Worm (Caenorhabditis elegans) whole organism, L1 larva: Measurements from ENCODE around the gene ceh-48.

ENCODE experiments used
- C04F5.9 ChIP-seq: sonication (generic microtip); optimal IDR thresholded peaks from 2 replicates; lab custom pipeline; 2016; ENCODE audit warnings: missing genetic modification characterization, missing compliant biosample characterization
- C16A3.4 ChIP-seq: fragments of 150-350 bp; optimal IDR thresholded peaks from 2 replicates; lab custom pipeline; 2014; ENCODE audit warnings: missing biosample characterization, missing genetic modification characterization
- F16B12.6 ChIP-seq: fragments of 150-350 bp; optimal IDR thresholded peaks from 2 replicates; lab custom pipeline; 2014; ENCODE audit warnings: missing biosample characterization, missing genetic modification characterization
- Y116A8C.19 ChIP-seq: sonication (generic microtip); optimal IDR thresholded peaks from 2 replicates; lab custom pipeline; 2016; ENCODE audit warnings: missing compliant biosample characterization, missing genetic modification characterization, borderline replicate concordance
- alr-1 ChIP-seq: fragments of 200-800 bp; sonication (Bioruptor generic); optimal IDR thresholded peaks from 2 replicates; lab custom pipeline; 2018; ENCODE audit warnings: borderline replicate concordance, mild to moderate bottlenecking, missing genetic modification characterization, missing compliant biosample characterization
- aly-2 ChIP-seq: fragments of 150-350 bp; optimal IDR thresholded peaks from 2 replicates; lab custom pipeline; 2014; ENCODE audit warnings: missing biosample characterization, missing genetic modification characterization
- blmp-1 ChIP-seq: fragments of 150-350 bp; optimal IDR thresholded peaks from 2 replicates; lab custom pipeline; 2014; ENCODE audit warnings: missing biosample characterization, missing genetic modification characterization
- ceh-63 ChIP-seq: fragments of 200-800 bp; sonication (Bioruptor generic); optimal IDR thresholded peaks from 2 replicates; lab custom pipeline; 2018; ENCODE audit warnings: mild to moderate bottlenecking, missing genetic modification characterization, missing compliant biosample characterization
- ceh-88 ChIP-seq: fragments of 200-800 bp; sonication (Bioruptor generic); IDR thresholded peaks from 2 replicates; pipeline ENCODE4 v1.3.6; 2022; ENCODE audit warnings: missing genetic modification characterization, missing compliant biosample characterization
- ceh-90 ChIP-seq: sonication (generic microtip); optimal IDR thresholded peaks from 2 replicates; lab custom pipeline; 2016; ENCODE audit warnings: missing genetic modification characterization, missing compliant biosample characterization
- dsc-1 ChIP-seq: sonication (generic microtip); optimal IDR thresholded peaks from 2 replicates; lab custom pipeline; 2016; ENCODE audit warnings: mild to moderate bottlenecking, missing genetic modification characterization, missing compliant biosample characterization
- efl-1 ChIP-seq, 4 experiments: fragments of 150-350 bp; optimal IDR thresholded peaks in 3 of 4; peaks in 1 of 4; 1 replicate in 1 of 4; 2 replicates in 3 of 4; lab custom pipeline; 2014; ENCODE audit warnings: missing biosample characterization in 2 of 4, missing genetic modification characterization in 2 of 4, missing genetic modification reagents in 2 of 4
- egl-13 ChIP-seq: sonication (generic microtip); optimal IDR thresholded peaks from 2 replicates; lab custom pipeline; 2016; ENCODE audit warnings: missing genotype, missing genetic modification reagents, missing genetic modification characterization, missing compliant biosample characterization
- elt-2 ChIP-seq: sonication (generic microtip); optimal IDR thresholded peaks from 2 replicates; lab custom pipeline; 2016; ENCODE audit warnings: missing genetic modification characterization, mild to moderate bottlenecking, inconsistent platforms, missing compliant biosample characterization, missing genetic modification reagents
- fkh-4 ChIP-seq: sonication (generic microtip); optimal IDR thresholded peaks from 2 replicates; lab custom pipeline; 2016; ENCODE audit warnings: missing compliant biosample characterization, missing genetic modification characterization, borderline replicate concordance
- fkh-8 ChIP-seq: sonication (generic microtip); optimal IDR thresholded peaks from 2 replicates; lab custom pipeline; 2016; ENCODE audit warnings: mild to moderate bottlenecking, missing genetic modification characterization, missing compliant biosample characterization
- hlh-17 ChIP-seq: fragments of 200-800 bp; sonication (Bioruptor generic); optimal IDR thresholded peaks from 2 replicates; lab custom pipeline; 2018; ENCODE audit warnings: missing genetic modification characterization, mild to moderate bottlenecking, missing compliant biosample characterization, moderate library complexity, borderline replicate concordance
- isw-1 ChIP-seq: fragments of 200-800 bp; sonication (Bioruptor generic); IDR thresholded peaks from 2 replicates; pipeline ENCODE4 v1.3.6; 2022; ENCODE audit warnings: missing genetic modification characterization, missing compliant biosample characterization
- jun-1 ChIP-seq: fragments of 150-350 bp; optimal IDR thresholded peaks from 2 replicates; lab custom pipeline; 2014; ENCODE audit warnings: missing biosample characterization, missing genetic modification reagents, missing genetic modification characterization
- lin-14 ChIP-seq: fragments of 200-800 bp; sonication (Bioruptor generic); optimal IDR thresholded peaks from 2 replicates; lab custom pipeline; 2018; ENCODE audit warnings: mild to moderate bottlenecking, missing genetic modification characterization, moderate library complexity, missing compliant biosample characterization
- lin-15B ChIP-seq: fragments of 150-350 bp; sonication (generic microtip); optimal IDR thresholded peaks from 3 replicates; lab custom pipeline; 2014; ENCODE audit warnings: missing biosample characterization, missing genetic modification characterization
- lin-35 ChIP-seq, 2 experiments: fragments of 150-350 bp; optimal IDR thresholded peaks; 2 replicates each; lab custom pipeline; 2014; ENCODE audit warnings: missing biosample characterization in 2 of 2, missing genetic modification characterization in 2 of 2, missing genetic modification reagents in 2 of 2
- lin-39 ChIP-seq: fragments of 150-350 bp; optimal IDR thresholded peaks from 2 replicates; lab custom pipeline; 2014; ENCODE audit warnings: missing biosample characterization, missing genetic modification reagents, missing genetic modification characterization
- mdl-1 ChIP-seq, 2 experiments: fragments of 150-350 bp; optimal IDR thresholded peaks; 2 replicates each; lab custom pipeline; 2014 to 2017; ENCODE audit warnings: missing biosample characterization in 2 of 2, missing genetic modification characterization in 2 of 2, inconsistent platforms in 1 of 2
- mep-1 ChIP-seq: fragments of 150-350 bp; optimal IDR thresholded peaks from 2 replicates; lab custom pipeline; 2014; ENCODE audit warnings: missing biosample characterization, missing genetic modification characterization
- nhr-11 ChIP-seq: fragments of 150-350 bp; optimal IDR thresholded peaks from 2 replicates; lab custom pipeline; 2014; ENCODE audit warnings: missing biosample characterization, missing genetic modification characterization
- nhr-19 ChIP-seq: fragments of 200-800 bp; sonication (Bioruptor generic); conservative IDR thresholded peaks from 2 replicates; pipeline ENCODE4 v1.3.6; 2022; ENCODE audit warnings: missing genetic modification characterization, missing compliant biosample characterization
- nhr-28 ChIP-seq: fragments of 150-350 bp; optimal IDR thresholded peaks from 2 replicates; lab custom pipeline; 2014; ENCODE audit warnings: missing biosample characterization, missing genetic modification characterization
- nhr-47 ChIP-seq: sonication (generic microtip); optimal IDR thresholded peaks from 2 replicates; lab custom pipeline; 2016; ENCODE audit warnings: mild to moderate bottlenecking, missing genetic modification characterization, moderate library complexity, missing compliant biosample characterization
- nhr-71 ChIP-seq: sonication (generic microtip); optimal IDR thresholded peaks from 2 replicates; lab custom pipeline; 2016; ENCODE audit warnings: mild to moderate bottlenecking, missing genetic modification characterization, moderate library complexity, missing compliant biosample characterization
- nhr-85 ChIP-seq: sonication (generic microtip); peaks from one replicate; lab custom pipeline; 2016; ENCODE audit warnings: missing genetic modification characterization, inconsistent platforms, missing compliant biosample characterization
- nhr-90 ChIP-seq: sonication (generic microtip); optimal IDR thresholded peaks from 2 replicates; lab custom pipeline; 2016; ENCODE audit warnings: mild to moderate bottlenecking, missing genetic modification characterization, missing compliant biosample characterization; ENCODE audit not compliant: poor library complexity
- pax-3 ChIP-seq: fragments of 200-800 bp; sonication (Bioruptor generic); optimal IDR thresholded peaks from 2 replicates; lab custom pipeline; 2018; ENCODE audit warnings: mild to moderate bottlenecking, missing genetic modification characterization, moderate library complexity, missing compliant biosample characterization
- pqm-1 ChIP-seq: sonication (generic microtip); optimal IDR thresholded peaks from 3 replicates; lab custom pipeline; 2017; ENCODE audit warnings: missing biosample characterization, missing genetic modification characterization
- rnt-1 ChIP-seq: sonication (generic microtip); optimal IDR thresholded peaks from 2 replicates; lab custom pipeline; 2016; ENCODE audit warnings: mild to moderate bottlenecking, missing genetic modification characterization, moderate library complexity, missing compliant biosample characterization
- skn-1 ChIP-seq: fragments of 150-350 bp; optimal IDR thresholded peaks from 2 replicates; lab custom pipeline; 2014; ENCODE audit warnings: missing biosample characterization, missing genetic modification characterization
- snpc-4 ChIP-seq: fragments of 150-350 bp; optimal IDR thresholded peaks from 2 replicates; lab custom pipeline; 2014; ENCODE audit warnings: missing biosample characterization, missing genetic modification characterization
- snu-23 ChIP-seq: sonication (generic microtip); optimal IDR thresholded peaks from 2 replicates; lab custom pipeline; 2016; ENCODE audit warnings: missing genetic modification characterization, missing compliant biosample characterization
- sptf-1 ChIP-seq: fragments of 150-350 bp; optimal IDR thresholded peaks from 2 replicates; lab custom pipeline; 2014; ENCODE audit warnings: missing biosample characterization, missing genetic modification characterization
- sup-37 ChIP-seq: fragments of 200-800 bp; sonication (Bioruptor generic); optimal IDR thresholded peaks from 2 replicates; lab custom pipeline; 2018; ENCODE audit warnings: mild to moderate bottlenecking, missing genetic modification characterization, missing compliant biosample characterization
- tbx-2 ChIP-seq: sonication (generic microtip); optimal IDR thresholded peaks from 2 replicates; lab custom pipeline; 2016; ENCODE audit warnings: missing genetic modification characterization, missing compliant biosample characterization
- tlp-1 ChIP-seq: fragments of 150-350 bp; optimal IDR thresholded peaks from 2 replicates; lab custom pipeline; 2014; ENCODE audit warnings: missing biosample characterization, missing genetic modification characterization
- unc-86 ChIP-seq: sonication (generic microtip); optimal IDR thresholded peaks from 2 replicates; lab custom pipeline; 2016; ENCODE audit warnings: missing genetic modification characterization, missing compliant biosample characterization
- vab-15 ChIP-seq: sonication (generic microtip); optimal IDR thresholded peaks from 2 replicates; lab custom pipeline; 2017; ENCODE audit warnings: missing genotype, mild to moderate bottlenecking, missing genetic modification characterization, missing compliant biosample characterization
- xbp-1 ChIP-seq: sonication (generic microtip); optimal IDR thresholded peaks from 2 replicates; lab custom pipeline; 2016; ENCODE audit warnings: missing genetic modification characterization, missing compliant biosample characterization
- zip-4 ChIP-seq: fragments of 200-800 bp; sonication (Bioruptor generic); optimal IDR thresholded peaks from 2 replicates; lab custom pipeline; 2018; ENCODE audit warnings: mild to moderate bottlenecking, missing genetic modification characterization, moderate library complexity, missing compliant biosample characterization
- ztf-4 ChIP-seq: fragments of 150-350 bp; optimal IDR thresholded peaks from 2 replicates; lab custom pipeline; 2014; ENCODE audit warnings: missing biosample characterization, missing genetic modification characterization

Gene ceh-48

DNA sequence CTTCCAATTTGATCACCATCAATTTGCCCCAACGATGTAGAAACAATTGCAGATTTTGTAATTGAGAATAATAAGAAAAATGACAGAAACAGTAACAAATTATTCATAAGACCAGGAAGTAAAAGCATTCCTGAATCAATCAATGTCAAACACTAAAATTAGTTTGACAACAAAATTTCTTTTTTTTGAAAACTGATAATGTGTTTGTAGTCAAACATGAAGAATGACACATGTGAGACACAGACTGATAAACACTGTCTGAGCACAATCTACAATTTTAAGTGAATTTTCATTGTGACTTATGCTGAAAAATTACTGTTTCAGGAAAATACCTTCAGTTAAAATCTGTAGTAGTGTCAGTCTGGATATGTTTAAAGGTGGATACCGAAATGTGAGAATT lies 9.8 kb upstream of the ceh-48 start, which contains the start of the genes cest-4 and C17H12.11:
Gene cest-4 (minus strand): TSS at position 206 of the 400 bp plus-strand sequence.
Gene C17H12.11 (plus strand): TSS at position 256 of the 400 bp plus-strand sequence.
- TF ChIP-seq lin-35 (GFP tag; optimal IDR thresholded peaks at IDR 0.05; lab: Kevin White, UChicago), result peak in 1 of 2 experiments; percentile 23
- TF ChIP-seq elt-2 (tag; lab: Kevin White, UChicago), result peak; percentile 55
- no peak for TF ChIP-seq aly-2 (tag; lab: Kevin White, UChicago)
- no peak for TF ChIP-seq F16B12.6 (tag; lab: Kevin White, UChicago)
- TF ChIP-seq pqm-1 (tag; lab: Kevin White, UChicago), result peak; percentile 5
- no peak for TF ChIP-seq snu-23 (GFP tag; lab: Kevin White, UChicago)
- no peak for TF ChIP-seq nhr-90 (tag; lab: Kevin White, UChicago)
- TF ChIP-seq, all 84 proteins: peak for 3

DNA sequence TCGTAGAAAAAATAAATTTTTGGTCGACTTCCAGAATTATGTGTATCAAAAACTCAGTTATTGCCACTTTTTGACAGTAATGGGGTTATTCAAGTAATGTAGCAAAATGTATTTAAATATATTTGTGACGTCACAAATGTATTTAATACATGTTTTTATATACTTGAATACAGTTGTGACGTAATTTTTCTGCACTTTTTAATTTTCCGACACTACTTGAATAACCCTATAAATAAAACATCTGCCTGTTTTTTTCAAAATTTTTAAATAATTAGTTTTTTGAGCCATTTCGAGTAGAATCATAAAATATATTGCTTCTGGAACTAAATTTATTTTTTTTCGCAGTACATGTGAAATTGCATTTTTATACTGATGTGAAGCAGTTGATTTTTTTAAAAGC lies 8.6 kb upstream of the ceh-48 start:
- no peak for TF ChIP-seq egl-13 (tag; lab: Kevin White, UChicago)
- no peak for TF ChIP-seq jun-1 (tag; lab: Kevin White, UChicago)
- no peak for TF ChIP-seq F16B12.6 (tag; lab: Kevin White, UChicago)
- TF ChIP-seq nhr-85, result no peak
- TF ChIP-seq isw-1, result no peak
- no peak for TF ChIP-seq nhr-11 (tag; lab: Kevin White, UChicago)
- TF ChIP-seq alr-1 (tag; lab: Kevin White, UChicago), result no peak

DNA sequence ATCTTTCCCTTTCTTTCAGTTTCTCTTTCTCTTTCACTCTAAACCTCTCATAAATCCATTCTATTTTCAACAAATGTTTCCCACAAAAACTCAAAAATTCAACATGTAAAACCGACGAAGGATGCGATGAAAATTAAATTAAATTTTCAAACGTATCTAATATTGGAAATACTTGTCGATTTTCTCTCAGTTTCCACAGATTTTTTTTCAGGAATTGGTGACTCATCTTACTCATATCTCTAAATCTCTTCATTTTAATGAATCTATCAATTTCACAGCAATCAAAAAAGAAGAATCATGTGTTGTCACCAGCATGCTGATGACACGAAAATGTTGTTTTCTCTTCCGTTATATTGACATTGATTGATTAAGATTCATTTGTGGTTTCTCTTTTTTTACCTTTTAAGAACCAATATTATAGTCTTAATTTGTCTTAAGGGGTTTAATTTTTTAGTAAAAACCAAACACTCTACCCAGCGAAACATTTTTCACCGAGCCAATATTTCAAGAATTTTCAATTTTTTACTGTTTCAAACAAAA lies 8.0 kb upstream of the ceh-48 start:
- TF ChIP-seq tbx-2 (tag; lab: Kevin White, UChicago) (no peak), lin-14 (peak; percentile 71), C04F5.9 (no peak), fkh-8 (tag; lab: Kevin White, UChicago) (no peak), efl-1 (optimal IDR thresholded peaks at IDR 0.05; lab: Kevin White, UChicago) (no peak), efl-1 (GFP tag; optimal IDR thresholded peaks at IDR 0.05 in 1 of 2; lab: Kevin White, UChicago) (peak in 1 of 2 experiments; percentile 60), fkh-4 (no peak), lin-39 (tag; lab: Kevin White, UChicago) (peak; percentile 62), pax-3 (tag; lab: Kevin White, UChicago) (no peak), mep-1 (tag; lab: Kevin White, UChicago) (no peak), nhr-28 (tag; lab: Kevin White, UChicago) (no peak), elt-2 (tag; lab: Kevin White, UChicago) (no peak), unc-86 (tag; lab: Kevin White, UChicago) (no peak), nhr-85 (peak; percentile 72), xbp-1 (tag; lab: Kevin White, UChicago) (no peak), Y116A8C.19 (tag; lab: Kevin White, UChicago) (no peak), snu-23 (GFP tag; lab: Kevin White, UChicago) (peak; percentile 31), snpc-4 (tag; lab: Kevin White, UChicago) (no peak), skn-1 (no peak), sup-37 (no peak), nhr-71 (tag; lab: Kevin White, UChicago) (peak; percentile 38), nhr-47 (no peak), sptf-1 (no peak), vab-15 (tag; lab: Kevin White, UChicago) (no peak), zip-4 (GFP tag; lab: Kevin White, UChicago) (no peak), hlh-17 (no peak), blmp-1 (tag; lab: Kevin White, UChicago) (peak; percentile 61), isw-1 (no peak), tlp-1 (tag; lab: Kevin White, UChicago) (no peak), ceh-88 (GFP tag; lab: Robert Waterston, UW) (no peak), mdl-1 (tag; optimal IDR thresholded peaks at IDR 0.05; lab: Kevin White, UChicago) (no peak), ceh-90 (tag; lab: Kevin White, UChicago) (no peak), C16A3.4 (no peak), F16B12.6 (tag; lab: Kevin White, UChicago) (no peak), nhr-19 (GFP tag; lab: Robert Waterston, UW) (no peak), lin-35 (GFP tag; optimal IDR thresholded peaks at IDR 0.05; lab: Kevin White, UChicago) (peak in 1 of 2 experiments; percentile 23), lin-15B (tag; lab: Kevin White, UChicago) (no peak), ztf-4 (tag; lab: Kevin White, UChicago) (no peak), rnt-1 (tag; lab: Kevin White, UChicago) (peak; percentile 66), dsc-1 (tag; lab: Kevin White, UChicago) (no peak), ceh-63 (no peak)
